Worm (Caenorhabditis elegans): Measurements from ENCODE around the gene T26A5.6.

DNA sequence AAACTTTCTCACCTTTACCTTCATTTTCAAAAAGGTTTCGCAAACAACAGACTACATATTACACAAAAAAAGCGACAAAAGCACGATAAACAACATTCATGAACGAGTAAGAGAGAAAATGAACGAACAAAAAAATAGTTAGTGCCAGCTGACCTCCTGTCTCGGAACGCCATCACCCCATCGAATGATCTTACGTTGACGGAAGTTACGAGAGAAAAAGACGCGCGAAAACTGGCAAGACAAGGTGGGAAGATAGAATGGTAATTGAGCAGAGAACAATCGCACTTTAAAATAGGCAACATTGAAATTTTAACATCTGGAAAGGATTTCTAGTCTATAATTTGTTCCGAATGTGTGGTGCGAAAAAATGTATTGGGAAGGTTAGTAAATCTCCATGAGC lies 30.3 kb downstream of the T26A5.6 start:
- TF ChIP-seq fkh-10 (GFP tag; optimal IDR thresholded peaks at IDR 0.05) (no peak), lin-39 (tag; optimal IDR thresholded peaks at IDR 0.05) (no peak), ceh-82 (tag; optimal IDR thresholded peaks at IDR 0.05) (no peak), Y116A8C.19 (tag; optimal IDR thresholded peaks at IDR 0.05; ENCODE audit: borderline replicate concordance) (no peak)

Data from whole organism, L1 larva.